Fruit fly (Drosophila melanogaster): ENCODE data around the gene CG14609.
A peak's percentile ranks its signal among the peaks of the same experiment; 100 is the strongest.

The CG14609 gene

DNA sequence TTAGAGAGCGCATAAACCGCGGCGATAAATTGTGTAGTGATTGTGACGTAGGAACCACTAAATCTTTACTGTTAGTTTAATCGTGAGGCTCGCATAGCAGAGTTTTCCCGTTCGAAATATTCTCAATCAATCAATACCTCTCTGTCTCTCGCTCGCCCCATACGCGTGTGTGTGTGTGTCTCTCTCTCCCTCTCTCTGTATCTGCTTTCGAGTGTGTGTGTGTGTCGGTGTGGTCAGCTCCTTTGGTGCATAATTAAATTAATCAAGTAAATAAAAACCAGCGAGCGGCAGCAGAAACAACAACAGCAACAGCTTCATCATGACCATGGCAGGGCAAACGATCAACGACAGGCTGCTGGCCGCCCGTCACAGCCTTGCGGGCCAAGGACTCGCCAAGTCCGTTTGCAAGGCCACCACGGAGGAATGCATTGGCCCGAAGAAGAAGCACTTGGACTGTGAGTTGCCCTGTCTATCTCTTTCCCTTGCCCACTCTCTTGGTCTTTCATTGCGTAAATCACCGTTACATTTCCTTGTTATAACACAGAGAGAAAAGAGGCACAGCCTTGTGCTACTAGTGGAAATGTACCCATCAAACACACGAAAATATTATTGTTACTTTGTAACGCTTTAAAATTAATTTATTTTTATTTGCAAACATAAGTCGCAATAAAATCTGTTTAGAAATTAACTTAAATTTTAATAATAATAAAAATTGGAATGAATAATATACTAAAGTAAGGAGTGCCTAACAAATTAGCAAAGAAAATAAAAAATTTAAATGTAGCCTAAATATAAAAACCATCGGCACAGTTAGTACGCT lies 13.5 kb upstream of the CG14609 start (continued):
- TF ChIP-seq az2 (GFP tag; optimal IDR thresholded peaks at IDR 0.05) (peak; percentile 27), Xrp1 (GFP tag; IDR thresholded peaks at IDR 0.05) (0 out of 2 replicates have a peak, but pooled peaks have one; percentile 30), lola (GFP tag; optimal IDR thresholded peaks at IDR 0.05) (peak in 1 of 3 experiments; percentile 32), CG15479 (GFP tag; optimal IDR thresholded peaks at IDR 0.05) (peak; percentile 27), B-H2 (GFP tag; optimal IDR thresholded peaks at IDR 0.05) (no peak), H2.0 (GFP tag; IDR thresholded peaks at IDR 0.05) (0 out of 2 replicates have a peak, but pooled peaks have one; percentile 15), nmo (GFP tag; optimal IDR thresholded peaks at IDR 0.05) (no peak), da (GFP tag; optimal IDR thresholded peaks at IDR 0.05) (no peak), D19A (tag; optimal IDR thresholded peaks at IDR 0.05) (peak; percentile 5), Doc3 (GFP tag; IDR thresholded peaks at IDR 0.05; ENCODE audit: partially characterized antibody) (0 out of 3 replicates have a peak, but pooled peaks have one; percentile 31), CG15073 (GFP tag; optimal IDR thresholded peaks at IDR 0.05) (no peak), kni (GFP tag; optimal IDR thresholded peaks at IDR 0.05) (peak; percentile 5), CG13775 (GFP tag; optimal IDR thresholded peaks at IDR 0.05) (no peak), Ssrp (tag; optimal IDR thresholded peaks at IDR 0.05) (peak; percentile 37), CG17361 (GFP tag; IDR thresholded peaks at IDR 0.05) (peak; percentile 61; the same call in 2 of the 3 replicates), Dll (GFP tag; IDR thresholded peaks at IDR 0.05; ENCODE audit: partially characterized antibody) (peak; percentile 35; the same call in 1 of the 4 replicates), CG34224 (GFP tag; IDR thresholded peaks at IDR 0.05; ENCODE audit: partially characterized antibody) (0 out of 3 replicates have a peak, but pooled peaks have one; percentile 34), Trl (optimal IDR thresholded peaks at IDR 0.05) (peak; percentile 84 to 92), Trl (GFP tag; optimal IDR thresholded peaks at IDR 0.05) (peak; percentile 31), HLH4C (GFP tag; IDR thresholded peaks at IDR 0.05; ENCODE audit: partially characterized antibody) (0 out of 3 replicates have a peak, but pooled peaks have one; percentile 35), Sry-δ (GFP tag; optimal IDR thresholded peaks at IDR 0.05) (peak; percentile 7)

DNA sequence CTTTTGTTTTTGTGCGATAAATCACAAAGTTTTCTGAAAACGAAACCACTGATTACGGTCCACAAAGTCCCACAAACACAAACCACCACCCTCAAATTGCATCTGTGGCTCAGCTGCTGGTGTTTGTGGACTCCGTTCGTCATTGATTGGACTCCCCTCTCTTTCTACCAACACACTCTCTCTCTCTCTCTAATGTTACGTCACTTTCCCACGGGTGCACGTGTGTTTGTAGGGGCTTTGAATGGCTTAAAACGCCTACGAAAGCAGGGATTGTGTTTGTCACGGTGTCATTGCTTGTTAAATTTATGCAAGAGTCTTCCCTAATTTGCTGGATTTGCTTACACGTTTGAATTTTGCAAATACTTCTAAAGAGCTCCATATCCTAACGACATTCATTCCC lies 12.8 kb upstream of the CG14609 start:
- TF ChIP-seq BtbVII (GFP tag; optimal IDR thresholded peaks at IDR 0.05) = peak; percentile 3
- TF ChIP-seq Trl (optimal IDR thresholded peaks at IDR 0.05) = peak; percentile 9 to 16
- no peak for TF ChIP-seq Trl (GFP tag; optimal IDR thresholded peaks at IDR 0.05)
- TF ChIP-seq CG10209 (GFP tag; optimal IDR thresholded peaks at IDR 0.05) = no peak
- TF ChIP-seq stwl (tag; optimal IDR thresholded peaks at IDR 0.05) = peak; percentile 34
- peak; percentile 34; the same call in 1 of the 2 replicates for TF ChIP-seq vvl (GFP tag; IDR thresholded peaks at IDR 0.05)
- peak; percentile 40 for TF ChIP-seq cg (GFP tag; optimal IDR thresholded peaks at IDR 0.05)
- peak; percentile 88 for TF ChIP-seq onecut (GFP tag; IDR thresholded peaks at IDR 0.05)
- peak; percentile 57 for TF ChIP-seq dm (GFP tag; optimal IDR thresholded peaks at IDR 0.05)
- TF ChIP-seq mirr (GFP tag; optimal IDR thresholded peaks at IDR 0.05) = no peak
- peak; percentile 72 for TF ChIP-seq CG10274 (GFP tag; optimal IDR thresholded peaks at IDR 0.05)
- no peak for TF ChIP-seq Vsx1 (GFP tag; optimal IDR thresholded peaks at IDR 0.05)
- peak; percentile 28 for TF ChIP-seq CG9437 (GFP tag; optimal IDR thresholded peaks at IDR 0.05)
- 0 out of 4 replicates have a peak, but pooled peaks have one; percentile 61 for TF ChIP-seq chinmo (GFP tag; IDR thresholded peaks at IDR 0.05; ENCODE audit: partially characterized antibody)
- TF ChIP-seq Pdp1 (GFP tag; optimal IDR thresholded peaks at IDR 0.05) = peak in 1 of 2 experiments; percentile 93
- TF ChIP-seq Atf3 (GFP tag; optimal IDR thresholded peaks at IDR 0.05) = peak; percentile 12
- no peak for TF ChIP-seq Dll (GFP tag; IDR thresholded peaks at IDR 0.05; ENCODE audit: partially characterized antibody)

All from whole organism, embryonic.